Worm (Caenorhabditis elegans) whole organism, mixed stage, embryonic: ENCODE measurements around the gene T10C6.7.

Experiments used
- M03D4.4 ChIP-seq: sonication (generic microtip); optimal IDR thresholded peaks from 2 replicates; lab custom pipeline; 2017; ENCODE audit warnings: mild to moderate bottlenecking, missing genetic modification characterization, missing compliant biosample characterization
- bed-3 ChIP-seq: fragments of 200-800 bp; sonication (Bioruptor generic); optimal IDR thresholded peaks from 3 replicates; lab custom pipeline; 2018; ENCODE audit warnings: mild to moderate bottlenecking, missing genetic modification characterization, moderate library complexity, missing compliant biosample characterization
- ceh-43 ChIP-seq: fragments of 200-800 bp; sonication (Bioruptor generic); optimal IDR thresholded peaks from 2 replicates; lab custom pipeline; 2018; ENCODE audit warnings: mild to moderate bottlenecking, missing genetic modification characterization, moderate library complexity, missing compliant biosample characterization
- ceh-83 ChIP-seq: fragments of 200-800 bp; sonication (Bioruptor generic); optimal IDR thresholded peaks from 2 replicates; lab custom pipeline; 2018; ENCODE audit warnings: mild to moderate bottlenecking, missing genetic modification characterization, missing compliant biosample characterization
- ces-1 ChIP-seq: fragments of 150-350 bp; optimal IDR thresholded peaks from 2 replicates; lab custom pipeline; 2014; ENCODE audit warnings: missing biosample characterization, missing genetic modification reagents, missing genetic modification characterization
- cnd-1 ChIP-seq: fragments of 200-800 bp; sonication (Bioruptor generic); optimal IDR thresholded peaks from 2 replicates; lab custom pipeline; 2018; ENCODE audit warnings: mild to moderate bottlenecking, missing genetic modification characterization, missing compliant biosample characterization
- drap-1 ChIP-seq: fragments of 200-800 bp; sonication (Bioruptor generic); optimal IDR thresholded peaks from 3 replicates; lab custom pipeline; 2018; ENCODE audit warnings: mild to moderate bottlenecking, missing genetic modification characterization, missing compliant biosample characterization
- elt-3 ChIP-seq: fragments of 150-350 bp; optimal IDR thresholded peaks from 2 replicates; lab custom pipeline; 2014; ENCODE audit warnings: missing biosample characterization, missing genetic modification characterization
- flh-1 ChIP-seq: fragments of 200-800 bp; sonication (Bioruptor generic); optimal IDR thresholded peaks from 2 replicates; lab custom pipeline; 2018; ENCODE audit warnings: mild to moderate bottlenecking, missing genetic modification characterization, moderate library complexity, missing compliant biosample characterization
- ham-2 ChIP-seq: fragments of 200-800 bp; sonication (Bioruptor generic); optimal IDR thresholded peaks from 2 replicates; lab custom pipeline; 2018; ENCODE audit warnings: mild to moderate bottlenecking, missing genetic modification characterization, missing compliant biosample characterization
- hlh-1 ChIP-seq: fragments of 150-350 bp; optimal IDR thresholded peaks from 2 replicates; lab custom pipeline; 2014; ENCODE audit warnings: missing biosample characterization, missing genetic modification reagents, missing genetic modification characterization
- lin-13 ChIP-seq: fragments of 150-350 bp; optimal IDR thresholded peaks from 2 replicates; lab custom pipeline; 2014; ENCODE audit warnings: missing biosample characterization, missing genetic modification characterization
- lin-32 ChIP-seq: fragments of 200-800 bp; sonication (Bioruptor generic); optimal IDR thresholded peaks from 2 replicates; lab custom pipeline; 2018; ENCODE audit warnings: mild to moderate bottlenecking, missing genetic modification characterization, missing compliant biosample characterization
- lsy-2 ChIP-seq: fragments of 150-350 bp; optimal IDR thresholded peaks from 2 replicates; lab custom pipeline; 2014; ENCODE audit warnings: missing biosample characterization, missing genetic modification characterization
- mab-5 ChIP-seq: fragments of 150-350 bp; optimal IDR thresholded peaks from 2 replicates; lab custom pipeline; 2014; ENCODE audit warnings: missing biosample characterization, missing genetic modification characterization
- mep-1 ChIP-seq: fragments of 150-350 bp; optimal IDR thresholded peaks from 2 replicates; lab custom pipeline; 2017; ENCODE audit warnings: missing biosample characterization, missing genetic modification reagents, missing genetic modification characterization, inconsistent platforms
- mls-2 ChIP-seq: sonication (generic microtip); optimal IDR thresholded peaks from 2 replicates; lab custom pipeline; 2016; ENCODE audit warnings: mild to moderate bottlenecking, missing genetic modification characterization, moderate library complexity, missing compliant biosample characterization
- nhr-12 ChIP-seq: fragments of 150-350 bp; optimal IDR thresholded peaks from 2 replicates; lab custom pipeline; 2014; ENCODE audit warnings: missing biosample characterization, missing genetic modification characterization
- nhr-2 ChIP-seq: fragments of 150-350 bp; optimal IDR thresholded peaks from 2 replicates; lab custom pipeline; 2014; ENCODE audit warnings: missing biosample characterization, missing genetic modification characterization
- nhr-237 ChIP-seq: fragments of 150-350 bp; optimal IDR thresholded peaks from 2 replicates; lab custom pipeline; 2014; ENCODE audit warnings: missing biosample characterization, missing genetic modification characterization
- nhr-28 ChIP-seq: fragments of 150-350 bp; optimal IDR thresholded peaks from 2 replicates; lab custom pipeline; 2014; ENCODE audit warnings: missing biosample characterization, missing genetic modification characterization
- nhr-76 ChIP-seq: sonication (generic microtip); optimal IDR thresholded peaks from 2 replicates; lab custom pipeline; 2017; ENCODE audit warnings: missing biosample characterization, missing genetic modification characterization
- pha-4 ChIP-seq: fragments of 150-350 bp; optimal IDR thresholded peaks from 2 replicates; lab custom pipeline; 2018; ENCODE audit warnings: missing biosample characterization, missing genetic modification reagents, missing genetic modification characterization
- snpc-4 ChIP-seq: fragments of 150-350 bp; optimal IDR thresholded peaks from 2 replicates; lab custom pipeline; 2014; ENCODE audit warnings: missing biosample characterization, missing genetic modification characterization
- sptf-1 ChIP-seq: sonication (generic microtip); optimal IDR thresholded peaks from 2 replicates; lab custom pipeline; 2017; ENCODE audit warnings: mild to moderate bottlenecking, missing genetic modification characterization, moderate library complexity, missing compliant biosample characterization
- tbx-8 ChIP-seq: fragments of 200-800 bp; sonication (Bioruptor generic); optimal IDR thresholded peaks from 2 replicates; lab custom pipeline; 2018; ENCODE audit warnings: mild to moderate bottlenecking, missing genetic modification characterization, moderate library complexity, missing compliant biosample characterization
- unc-120 ChIP-seq: sonication (generic microtip); optimal IDR thresholded peaks from 2 replicates; lab custom pipeline; 2017; ENCODE audit warnings: missing genetic modification characterization, missing compliant biosample characterization; ENCODE audit not compliant: poor library complexity, severe bottlenecking
- unc-39 ChIP-seq: fragments of 150-350 bp; optimal IDR thresholded peaks from 2 replicates; lab custom pipeline; 2014; ENCODE audit warnings: missing biosample characterization, missing genetic modification characterization
- unc-62 ChIP-seq: fragments of 150-350 bp; optimal IDR thresholded peaks from 2 replicates; lab custom pipeline; 2014; ENCODE audit warnings: missing biosample characterization, missing genetic modification reagents, missing genetic modification characterization
- zip-8 ChIP-seq: fragments of 150-350 bp; optimal IDR thresholded peaks from 2 replicates; lab custom pipeline; 2014; ENCODE audit warnings: missing biosample characterization, missing genetic modification characterization
- ztf-11 ChIP-seq: fragments of 150-350 bp; optimal IDR thresholded peaks from 2 replicates; lab custom pipeline; 2014; ENCODE audit warnings: missing biosample characterization, missing genetic modification characterization

The T10C6.7 gene

ce11 chrV:16073856-16074255 is 42.3 kb upstream of the T10C6.7 start, which contains the start of gene srj-10:
srj-10 (minus strand) TSS chrV:16073956.
- TF ChIP-seq nhr-12 (tag; lab: Kevin White, UChicago) (no peak), flh-1 (GFP tag; lab: Kevin White, UChicago) (no peak), cnd-1 (tag; lab: Kevin White, UChicago) (no peak), unc-120 (tag; lab: Kevin White, UChicago) (no peak), lin-32 (GFP tag; lab: Kevin White, UChicago) (no peak), drap-1 (GFP tag; lab: Kevin White, UChicago) (no peak), lin-13 (tag; lab: Kevin White, UChicago) (no peak), ztf-11 (tag; lab: Kevin White, UChicago) (no peak), lsy-2 (tag; lab: Kevin White, UChicago) (no peak), snpc-4 (no peak), unc-39 (tag; lab: Kevin White, UChicago) (no peak)

ce11 chrV:16071167-16071566 is 39.7 kb upstream of the T10C6.7 start, which contains the start of gene nhr-176:
nhr-176 (plus strand) TSS chrV:16071325.
- no peak for TF ChIP-seq lin-13 (tag; lab: Kevin White, UChicago)
- no peak for TF ChIP-seq elt-3 (tag; lab: Kevin White, UChicago)
- no peak for TF ChIP-seq hlh-1
- TF ChIP-seq nhr-28 (tag; lab: Kevin White, UChicago) = no peak

- TF ChIP-seq mep-1 (tag; lab: Kevin White, UChicago) = no peak
- TF ChIP-seq ztf-11 (tag; lab: Kevin White, UChicago) = no peak
- TF ChIP-seq flh-1 (GFP tag; lab: Kevin White, UChicago) = no peak
- no peak for TF ChIP-seq nhr-237 (tag; lab: Kevin White, UChicago)
- no peak for TF ChIP-seq sptf-1
- TF ChIP-seq nhr-2 = no peak
- TF ChIP-seq nhr-28 (tag; lab: Kevin White, UChicago) = no peak
- TF ChIP-seq nhr-76 (tag; lab: Kevin White, UChicago) = no peak
- TF ChIP-seq elt-3 (tag; lab: Kevin White, UChicago) = no peak
- TF ChIP-seq bed-3 = no peak
- TF ChIP-seq lin-13 (tag; lab: Kevin White, UChicago) = no peak
- TF ChIP-seq hlh-1 = no peak
Observed at ce11 chrV:16068938-16069337, 37.4 kb upstream of the T10C6.7 start, which contains the start of gene cyp-35D1. cyp-35D1 (plus strand) TSS chrV:16069238.

ce11 chrV:16062788-16063187 is 31.3 kb upstream of the T10C6.7 start, which contains the start of gene F14H3.14:
F14H3.14 (minus strand) TSS chrV:16062888.
- TF ChIP-seq tbx-8 (GFP tag; lab: Kevin White, UChicago) (no peak), mab-5 (tag; lab: Kevin White, UChicago) (no peak), snpc-4 (no peak), lin-13 (tag; lab: Kevin White, UChicago) (no peak), ceh-43 (GFP tag; lab: Kevin White, UChicago) (no peak), unc-120 (tag; lab: Kevin White, UChicago) (no peak), lsy-2 (tag; lab: Kevin White, UChicago) (no peak), drap-1 (GFP tag; lab: Kevin White, UChicago) (no peak), ceh-83 (GFP tag; lab: Kevin White, UChicago) (no peak), lin-32 (GFP tag; lab: Kevin White, UChicago) (no peak), M03D4.4 (no peak), bed-3 (no peak), ces-1 (GFP tag; lab: Kevin White, UChicago) (no peak)
- TF ChIP-seq, all 35 proteins: peak for 0

- TF ChIP-seq zip-8 (tag; lab: Kevin White, UChicago) (no peak), ces-1 (GFP tag; lab: Kevin White, UChicago) (no peak), mep-1 (tag; lab: Kevin White, UChicago) (no peak), ceh-43 (GFP tag; lab: Kevin White, UChicago) (no peak), unc-39 (tag; lab: Kevin White, UChicago) (no peak), unc-62 (no peak), sptf-1 (no peak), pha-4 (no peak), drap-1 (GFP tag; lab: Kevin White, UChicago) (no peak), ham-2 (no peak), mls-2 (tag; lab: Kevin White, UChicago) (no peak), nhr-237 (tag; lab: Kevin White, UChicago) (no peak), nhr-12 (tag; lab: Kevin White, UChicago) (no peak), ztf-11 (tag; lab: Kevin White, UChicago) (no peak)
Observed at ce11 chrV:16061993-16062392, 30.5 kb upstream of the T10C6.7 start, which contains the start of gene fbxa-100. fbxa-100 (minus strand) TSS chrV:16062093.
